Fruit fly (Drosophila melanogaster): ENCODE data around the gene CG15337.
A peak's percentile ranks its signal among the peaks of the same experiment; 100 is the strongest.

Gene CG15337

dm6 chrX:8170166-8170565, 10.3 kb downstream of the CG15337 start, which contains the start of gene CG2278:
Gene CG2278 (minus strand): TSS chrX:8170266.
- TF ChIP-seq noc (tag; optimal IDR thresholded peaks at IDR 0.05) = no peak

- no peak for TF ChIP-seq noc (tag; optimal IDR thresholded peaks at IDR 0.05)
Observed at dm6 chrX:8176291-8177029, 16.6 kb downstream of the CG15337 start.

dm6 chrX:8177030-8177349, 17.1 kb downstream of the CG15337 start, which contains the start of gene slpr:
Gene slpr (minus strand): TSS chrX:8177185.
- no peak for TF ChIP-seq noc (tag; optimal IDR thresholded peaks at IDR 0.05)

- TF ChIP-seq noc (tag; optimal IDR thresholded peaks at IDR 0.05) = no peak
Observed at dm6 chrX:8177742-8178141, 17.9 kb downstream of the CG15337 start.

- TF ChIP-seq noc (tag; optimal IDR thresholded peaks at IDR 0.05) = no peak
Observed at dm6 chrX:8178165-8178955, 18.5 kb downstream of the CG15337 start, which contains the start of gene sdt. Gene sdt (plus strand): TSS chrX:8178549.

- no peak for TF ChIP-seq noc (tag; optimal IDR thresholded peaks at IDR 0.05)
Observed at dm6 chrX:8178989-8179388, 19.1 kb downstream of the CG15337 start.

dm6 chrX:8179858-8180257, 20.0 kb downstream of the CG15337 start:
- TF ChIP-seq noc (tag; optimal IDR thresholded peaks at IDR 0.05) = no peak

- no peak for TF ChIP-seq noc (tag; optimal IDR thresholded peaks at IDR 0.05)
Observed at dm6 chrX:8192191-8192590, 32.3 kb downstream of the CG15337 start.

- no peak for TF ChIP-seq noc (tag; optimal IDR thresholded peaks at IDR 0.05)
Observed at dm6 chrX:8193017-8193556, 33.2 kb downstream of the CG15337 start.

dm6 chrX:8194559-8194958, 34.7 kb downstream of the CG15337 start:
- no peak for TF ChIP-seq noc (tag; optimal IDR thresholded peaks at IDR 0.05)

- no peak for TF ChIP-seq noc (tag; optimal IDR thresholded peaks at IDR 0.05)
Observed at dm6 chrX:8195449-8196156, 35.7 kb downstream of the CG15337 start.

dm6 chrX:8196157-8196526, 36.3 kb downstream of the CG15337 start:
- no peak for TF ChIP-seq noc (tag; optimal IDR thresholded peaks at IDR 0.05)

- no peak for TF ChIP-seq noc (tag; optimal IDR thresholded peaks at IDR 0.05)
Observed at dm6 chrX:8196598-8197228, 36.9 kb downstream of the CG15337 start.

dm6 chrX:8198935-8199580, 39.2 kb downstream of the CG15337 start:
- peak; percentile 57 for TF ChIP-seq noc (tag; optimal IDR thresholded peaks at IDR 0.05)

dm6 chrX:8202724-8203362, 43.0 kb downstream of the CG15337 start:
- peak; percentile 13 for TF ChIP-seq noc (tag; optimal IDR thresholded peaks at IDR 0.05)

Measured in whole organism, larva.